Fruit fly (Drosophila melanogaster) whole organism, prepupa: Measurements from ENCODE around the gene CG5039.
A peak's percentile ranks its signal among the peaks of the same experiment; 100 is the strongest.

Experiments
- CG11294 ChIP-seq: fragments of 200-800 bp; sonication (Bioruptor generic); IDR thresholded peaks from 2 replicates; pipeline ENCODE4 v1.3.6; 2022; ENCODE audit warnings: missing biosample characterization, missing genetic modification characterization
- CG11762 ChIP-seq: fragments of 200-800 bp; sonication (Bioruptor generic); optimal IDR thresholded peaks from 3 replicates; lab custom pipeline; 2016; ENCODE audit warnings: missing biosample characterization, missing genetic modification characterization; ENCODE audit not compliant: insufficient read depth
- CG11902 ChIP-seq: fragments of 200-800 bp; sonication (Bioruptor generic); optimal IDR thresholded peaks from 3 replicates; lab custom pipeline; 2016; ENCODE audit warnings: missing biosample characterization, missing genetic modification characterization
- CG15336 ChIP-seq: fragments of 200-800 bp; sonication (Bioruptor generic); IDR thresholded peaks from 2 replicates; pipeline ENCODE4 v1.3.6; 2022; ENCODE audit warnings: missing biosample characterization, missing genetic modification characterization
- CG1621 ChIP-seq: fragments of 200-800 bp; sonication (Bioruptor generic); optimal IDR thresholded peaks from 3 replicates; lab custom pipeline; 2018; ENCODE audit warnings: missing biosample characterization, mild to moderate bottlenecking, missing genetic modification characterization
- CG16779 ChIP-seq: fragments of 200-800 bp; sonication (Bioruptor generic); optimal IDR thresholded peaks from 3 replicates; lab custom pipeline; 2017; ENCODE audit warnings: missing biosample characterization, mild to moderate bottlenecking, missing genetic modification characterization
- CG3032 ChIP-seq: fragments of 200-800 bp; optimal IDR thresholded peaks from 2 replicates; lab custom pipeline; 2019; ENCODE audit warnings: missing biosample characterization, mild to moderate bottlenecking, missing genetic modification characterization, moderate library complexity
- CG31627 ChIP-seq: fragments of 200-800 bp; sonication (Bioruptor generic); optimal IDR thresholded peaks from 3 replicates; lab custom pipeline; 2016; ENCODE audit warnings: missing biosample characterization, missing genetic modification characterization
- CG32006 ChIP-seq: fragments of 200-800 bp; sonication (Bioruptor generic); optimal IDR thresholded peaks from 3 replicates; lab custom pipeline; 2017; ENCODE audit warnings: missing biosample characterization, mild to moderate bottlenecking, missing genetic modification characterization
- CG34406 ChIP-seq: fragments of 200-800 bp; sonication (Bioruptor generic); optimal IDR thresholded peaks from 3 replicates; lab custom pipeline; 2016; ENCODE audit warnings: missing biosample characterization, missing genetic modification characterization
- CG3919 ChIP-seq: fragments of 200-800 bp; sonication (Bioruptor generic); optimal IDR thresholded peaks from 3 replicates; lab custom pipeline; 2016; ENCODE audit warnings: missing biosample characterization, missing genetic modification characterization
- CG4318 ChIP-seq: fragments of 200-800 bp; sonication (Bioruptor generic); optimal IDR thresholded peaks from 3 replicates; lab custom pipeline; 2017; ENCODE audit warnings: missing biosample characterization, mild to moderate bottlenecking, missing genetic modification characterization
- CG6163 ChIP-seq: fragments of 200-800 bp; sonication (Bioruptor generic); IDR thresholded peaks from 3 replicates; pipeline ENCODE4 v1.3.6; 2022; ENCODE audit warnings: missing biosample characterization, missing genetic modification characterization
- CG6276 ChIP-seq: fragments of 200-800 bp; sonication (Bioruptor generic); optimal IDR thresholded peaks from 2 replicates; lab custom pipeline; 2017; ENCODE audit warnings: missing biosample characterization, mild to moderate bottlenecking, missing genetic modification characterization
- CG6792 ChIP-seq: fragments of 200-800 bp; sonication (Bioruptor generic); optimal IDR thresholded peaks from 3 replicates; lab custom pipeline; 2016; ENCODE audit warnings: missing biosample characterization, missing genetic modification characterization
- CG6854 ChIP-seq: fragments of 200-800 bp; sonication (Bioruptor generic); optimal IDR thresholded peaks from 2 replicates; lab custom pipeline; 2017; ENCODE audit warnings: missing biosample characterization, mild to moderate bottlenecking, missing genetic modification characterization
- CG7368 ChIP-seq: fragments of 200-800 bp; sonication (Bioruptor generic); optimal IDR thresholded peaks from 3 replicates; lab custom pipeline; 2016; ENCODE audit warnings: missing biosample characterization, missing genetic modification characterization
- CG8119 ChIP-seq: fragments of 200-800 bp; sonication (Bioruptor generic); IDR thresholded peaks from 3 replicates; pipeline ENCODE4 v1.3.6; 2022; ENCODE audit warnings: missing biosample characterization, missing genetic modification characterization
- CG8319 ChIP-seq: fragments of 200-800 bp; sonication (Bioruptor generic); optimal IDR thresholded peaks from 3 replicates; lab custom pipeline; 2016; ENCODE audit warnings: missing biosample characterization, missing genetic modification characterization
- CG8632 ChIP-seq: fragments of 200-800 bp; sonication (Bioruptor generic); optimal IDR thresholded peaks from 3 replicates; lab custom pipeline; 2016; ENCODE audit warnings: missing biosample characterization, missing genetic modification characterization
- Eip75B ChIP-seq: fragments of 200-800 bp; sonication (Bioruptor generic); optimal IDR thresholded peaks from 3 replicates; lab custom pipeline; 2016; ENCODE audit warnings: missing biosample characterization, missing genetic modification characterization
- Eip78C ChIP-seq: fragments of 200-800 bp; sonication (Bioruptor generic); peaks from one replicate; lab custom pipeline; 2016; ENCODE audit warnings: missing biosample characterization, missing genetic modification characterization
- Eip93F ChIP-seq: fragments of 200-800 bp; sonication (Bioruptor generic); optimal IDR thresholded peaks from 2 replicates; lab custom pipeline; 2016; ENCODE audit warnings: missing biosample characterization, mild to moderate bottlenecking, missing genetic modification characterization
- Ets21C ChIP-seq: fragments of 200-800 bp; sonication (Bioruptor generic); optimal IDR thresholded peaks from 3 replicates; lab custom pipeline; 2016; ENCODE audit warnings: missing biosample characterization, missing genetic modification characterization
- Ets96B ChIP-seq: fragments of 200-800 bp; optimal IDR thresholded peaks from 2 replicates; lab custom pipeline; 2019; ENCODE audit warnings: missing biosample characterization, mild to moderate bottlenecking, missing genetic modification characterization, moderate library complexity
- Hr38 ChIP-seq: sonication (Bioruptor generic); optimal IDR thresholded peaks from 2 replicates; lab custom pipeline; 2016; ENCODE audit warnings: missing biosample characterization, missing genetic modification characterization
- Hr39 ChIP-seq: fragments of 200-800 bp; sonication (Bioruptor generic); optimal IDR thresholded peaks from 2 replicates; lab custom pipeline; 2016; ENCODE audit warnings: missing biosample characterization, missing genetic modification characterization
- Hr4 ChIP-seq: fragments of 200-800 bp; sonication (Bioruptor generic); optimal IDR thresholded peaks from 3 replicates; lab custom pipeline; 2016; ENCODE audit warnings: missing biosample characterization, missing genetic modification characterization
- Lpt ChIP-seq: fragments of 200-800 bp; sonication (Bioruptor generic); optimal IDR thresholded peaks from 3 replicates; lab custom pipeline; 2016; ENCODE audit warnings: missing biosample characterization, missing genetic modification characterization
- Met ChIP-seq: fragments of 200-800 bp; sonication (Bioruptor generic); optimal IDR thresholded peaks from 3 replicates; lab custom pipeline; 2016; ENCODE audit warnings: missing biosample characterization, missing genetic modification characterization
- OdsH ChIP-seq: fragments of 200-800 bp; sonication (Bioruptor generic); optimal IDR thresholded peaks from 3 replicates; lab custom pipeline; 2016; ENCODE audit warnings: missing biosample characterization, missing genetic modification characterization
- Smox ChIP-seq: fragments of 200-800 bp; sonication (Bioruptor generic); optimal IDR thresholded peaks from 3 replicates; lab custom pipeline; 2016; ENCODE audit warnings: missing biosample characterization, missing genetic modification characterization
- Sox102F ChIP-seq: fragments of 200-800 bp; sonication (Bioruptor generic); optimal IDR thresholded peaks from 2 replicates; lab custom pipeline; 2016; ENCODE audit warnings: missing biosample characterization, mild to moderate bottlenecking, missing genetic modification characterization
- Sox14 ChIP-seq: fragments of 200-800 bp; sonication (Bioruptor generic); optimal IDR thresholded peaks from 3 replicates; lab custom pipeline; 2016; ENCODE audit warnings: missing biosample characterization, missing genetic modification characterization
- Sox15 ChIP-seq: fragments of 200-800 bp; sonication (Bioruptor generic); optimal IDR thresholded peaks from 3 replicates; lab custom pipeline; 2016; ENCODE audit warnings: missing biosample characterization, missing genetic modification characterization
- achi ChIP-seq: fragments of 200-800 bp; sonication (Bioruptor generic); optimal IDR thresholded peaks from 3 replicates; lab custom pipeline; 2016; ENCODE audit warnings: missing biosample characterization, missing genetic modification characterization
- acj6 ChIP-seq: fragments of 200-800 bp; sonication (Bioruptor generic); optimal IDR thresholded peaks from 3 replicates; lab custom pipeline; 2016; ENCODE audit warnings: missing biosample characterization, missing genetic modification characterization
- cyc ChIP-seq: fragments of 200-800 bp; sonication (Bioruptor generic); optimal IDR thresholded peaks from 3 replicates; lab custom pipeline; 2016; ENCODE audit warnings: missing biosample characterization, missing genetic modification characterization
- dac ChIP-seq: fragments of 200-800 bp; sonication (Bioruptor generic); optimal IDR thresholded peaks from 2 replicates; lab custom pipeline; 2017; ENCODE audit warnings: missing biosample characterization, mild to moderate bottlenecking, missing genetic modification characterization
- dsx ChIP-seq: fragments of 200-800 bp; optimal IDR thresholded peaks from 3 replicates; lab custom pipeline; 2019; ENCODE audit warnings: missing biosample characterization, mild to moderate bottlenecking, missing genetic modification characterization, moderate library complexity; ENCODE audit not compliant: poor library complexity, severe bottlenecking
- eg ChIP-seq: fragments of 200-800 bp; sonication (Bioruptor generic); IDR thresholded peaks from 3 replicates; pipeline ENCODE4 v1.3.6; 2022; ENCODE audit warnings: missing biosample characterization, missing genetic modification characterization
- esn ChIP-seq: fragments of 200-800 bp; sonication (Bioruptor generic); optimal IDR thresholded peaks from 2 replicates; lab custom pipeline; 2016; ENCODE audit warnings: missing biosample characterization, mild to moderate bottlenecking, missing genetic modification characterization, moderate library complexity
- fd59A ChIP-seq: fragments of 200-800 bp; sonication (Bioruptor generic); optimal IDR thresholded peaks from 2 replicates; lab custom pipeline; 2017; ENCODE audit warnings: missing biosample characterization, mild to moderate bottlenecking, missing genetic modification characterization, missing genetic modification reagents
- lz ChIP-seq: fragments of 200-800 bp; sonication (Bioruptor generic); optimal IDR thresholded peaks from 3 replicates; lab custom pipeline; 2016; ENCODE audit warnings: missing biosample characterization, missing genetic modification characterization
- pdm3 ChIP-seq: fragments of 200-800 bp; sonication (Bioruptor generic); optimal IDR thresholded peaks from 3 replicates; lab custom pipeline; 2016; ENCODE audit warnings: missing biosample characterization, missing genetic modification characterization
- svp ChIP-seq: fragments of 200-800 bp; sonication (Bioruptor generic); peaks from one replicate; lab custom pipeline; 2016; ENCODE audit warnings: missing biosample characterization, missing genetic modification characterization
- topi ChIP-seq: fragments of 200-800 bp; sonication (Bioruptor generic); optimal IDR thresholded peaks from 3 replicates; lab custom pipeline; 2016; ENCODE audit warnings: missing biosample characterization, missing genetic modification characterization

CG5039 gene

DNA sequence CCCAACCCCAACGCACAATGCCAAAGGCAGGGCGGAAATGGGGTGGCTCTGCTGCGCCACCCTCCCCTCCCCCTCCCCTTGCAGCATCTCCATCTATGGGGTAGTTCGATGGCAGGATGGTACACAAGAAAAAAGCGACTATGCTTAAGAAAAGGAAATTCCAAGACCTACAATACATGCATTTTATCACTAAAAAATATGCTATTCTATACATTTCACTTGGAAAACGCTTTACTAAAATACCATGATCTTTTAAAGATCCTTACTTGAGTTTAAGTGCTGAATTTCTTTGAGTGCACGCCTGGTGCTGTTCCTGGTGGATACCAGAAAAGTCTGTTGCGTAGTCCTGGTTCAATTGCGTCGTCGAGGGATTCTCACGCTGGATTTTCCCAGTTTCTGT lies 47.4 kb upstream of the CG5039 start (continued):
- TF ChIP-seq Sox15 (GFP tag; lab: Kevin White, UChicago) (peak; percentile 18), dsx (GFP tag; lab: Kevin White, UChicago) (no peak), fd59A (GFP tag; lab: Kevin White, UChicago) (peak; percentile 13), Eip78C (GFP tag; lab: Kevin White, UChicago) (peak; percentile 80), Ets21C (GFP tag; lab: Kevin White, UChicago) (no peak), Met (GFP tag; lab: Kevin White, UChicago) (peak; percentile 46), pdm3 (no peak), Hr4 (GFP tag; lab: Kevin White, UChicago) (no peak), cyc (GFP tag; lab: Kevin White, UChicago) (peak; percentile 48), CG16779 (tag; lab: Kevin White, UChicago) (no peak), esn (GFP tag; lab: Kevin White, UChicago) (peak; percentile 55), dac (GFP tag; lab: Kevin White, UChicago) (no peak), CG15336 (GFP tag; lab: Robert Waterston, UW) (no peak), CG8319 (GFP tag; lab: Kevin White, UChicago) (no peak), CG1621 (tag; lab: Kevin White, UChicago) (no peak), topi (GFP tag; lab: Kevin White, UChicago) (peak; percentile 45)

DNA sequence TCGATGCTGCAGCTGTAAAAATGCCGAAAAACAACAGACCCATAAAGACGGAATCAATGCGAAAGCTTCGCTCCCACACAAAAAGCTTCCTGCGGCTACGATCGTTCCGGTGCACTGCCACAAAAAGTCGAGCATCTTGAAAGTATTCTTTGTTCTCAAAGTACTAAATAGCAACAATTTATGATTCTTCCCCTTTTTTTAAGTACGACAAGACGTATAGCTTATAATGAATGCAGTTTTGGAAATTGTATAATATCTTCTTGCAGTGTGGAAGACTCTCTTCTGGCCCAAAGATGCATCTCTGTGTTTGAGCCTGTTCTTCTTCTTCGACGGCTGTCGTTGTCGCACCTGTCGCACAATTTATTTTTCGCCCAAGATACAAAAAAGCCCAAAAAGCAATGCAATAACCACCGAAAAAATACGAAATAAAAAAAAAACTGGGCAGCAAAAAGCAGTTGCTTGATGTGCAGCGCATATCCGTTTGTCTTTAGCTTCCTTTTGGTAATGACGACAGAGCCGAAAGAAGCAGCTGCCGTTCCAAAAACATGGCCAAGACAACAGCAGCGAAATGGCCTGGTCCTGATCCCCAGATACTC lies 44.5 kb upstream of the CG5039 start:
- TF ChIP-seq fd59A (GFP tag; lab: Kevin White, UChicago) (no peak), Sox15 (GFP tag; lab: Kevin White, UChicago) (peak; percentile 50), CG6792 (GFP tag; lab: Kevin White, UChicago) (peak; percentile 74), CG7368 (peak; percentile 57), CG8119 (GFP tag; lab: Robert Waterston, UW) (no peak), Ets21C (GFP tag; lab: Kevin White, UChicago) (peak; percentile 77), Ets96B (tag; lab: Kevin White, UChicago) (peak; percentile 4), CG11294 (GFP tag; lab: Robert Waterston, UW) (no peak), CG3919 (peak; percentile 80), cyc (GFP tag; lab: Kevin White, UChicago) (peak; percentile 86), eg (GFP tag; lab: Robert Waterston, UW) (0 out of 3 replicates have a peak, but pooled peaks have one; percentile 17), CG3032 (tag; lab: Kevin White, UChicago) (peak; percentile 16), CG11902 (peak; percentile 69), Lpt (GFP tag; lab: Kevin White, UChicago) (no peak), Smox (GFP tag; lab: Kevin White, UChicago) (peak; percentile 85), topi (GFP tag; lab: Kevin White, UChicago) (peak; percentile 81), achi (GFP tag; lab: Kevin White, UChicago) (peak; percentile 53), Sox14 (GFP tag; lab: Kevin White, UChicago) (peak; percentile 65), Eip75B (GFP tag; lab: Kevin White, UChicago) (peak; percentile 63), Sox102F (GFP tag; lab: Kevin White, UChicago) (peak; percentile 86), esn (GFP tag; lab: Kevin White, UChicago) (peak; percentile 91), Hr39 (GFP tag; lab: Kevin White, UChicago) (peak; percentile 88), pdm3 (peak; percentile 67), CG11762 (GFP tag; lab: Kevin White, UChicago) (peak; percentile 23), CG34406 (peak; percentile 68), CG6276 (GFP tag; lab: Kevin White, UChicago) (no peak), CG6854 (GFP tag; lab: Kevin White, UChicago) (peak; percentile 85), lz (GFP tag; lab: Kevin White, UChicago) (peak; percentile 81), CG6163 (GFP tag; lab: Robert Waterston, UW) (peak; percentile 63; the same call in 2 of the 3 replicates), Hr38 (GFP tag; lab: Kevin White, UChicago) (no peak), CG8632 (GFP tag; lab: Kevin White, UChicago) (peak; percentile 68), CG31627 (GFP tag; lab: Kevin White, UChicago) (peak; percentile 87), CG4318 (GFP tag; lab: Kevin White, UChicago) (no peak), dac (GFP tag; lab: Kevin White, UChicago) (no peak), svp (GFP tag; lab: Kevin White, UChicago) (peak; percentile 95), Met (GFP tag; lab: Kevin White, UChicago) (peak; percentile 89), CG32006 (GFP tag; lab: Kevin White, UChicago) (no peak), dsx (GFP tag; lab: Kevin White, UChicago) (peak; percentile 2), CG1621 (tag; lab: Kevin White, UChicago) (no peak), OdsH (GFP tag; lab: Kevin White, UChicago) (peak; percentile 70), Eip93F (peak; percentile 48), Eip78C (GFP tag; lab: Kevin White, UChicago) (peak; percentile 83), acj6 (GFP tag; lab: Kevin White, UChicago) (peak; percentile 73)
